Worm (Caenorhabditis elegans) whole organism, L4/young adult: Measurements from ENCODE around the gene fbxa-29.

Source experiments
- W03F9.2 ChIP-seq: fragments of 150-350 bp; optimal IDR thresholded peaks from 2 replicates; lab custom pipeline; 2014; ENCODE audit warnings: missing biosample characterization, missing genetic modification characterization
- dao-5 ChIP-seq: sonication (generic microtip); optimal IDR thresholded peaks from 2 replicates; lab custom pipeline; 2016; ENCODE audit warnings: missing genotype, missing genetic modification characterization, moderate library complexity, missing compliant biosample characterization
- him-1 ChIP-seq: sonication (generic microtip); optimal IDR thresholded peaks from 2 replicates; lab custom pipeline; 2016; ENCODE audit warnings: missing genotype, missing genetic modification reagents, missing genetic modification characterization, missing compliant biosample characterization

- TF ChIP-seq him-1 (no peak), W03F9.2 (tag; lab: Kevin White, UChicago) (no peak), dao-5 (tag; lab: Kevin White, UChicago) (no peak)
Measured at ce11 chrIII:1230174-1230573, 43.3 kb downstream of the fbxa-29 start, which contains the start of gene pes-4.
